Worm (Caenorhabditis elegans) whole organism, L3 larva: ENCODE data around the gene lron-14.

Experiments used
- R02D3.7 ChIP-seq: fragments of 150-350 bp; optimal IDR thresholded peaks from 2 replicates; lab custom pipeline; 2014; ENCODE audit warnings: missing biosample characterization, missing genetic modification characterization
- aly-2 ChIP-seq: fragments of 150-350 bp; optimal IDR thresholded peaks from 2 replicates; lab custom pipeline; 2014; ENCODE audit warnings: missing biosample characterization, missing genetic modification characterization
- ama-1 ChIP-seq: fragments of 150-350 bp; optimal IDR thresholded peaks from 2 replicates; lab custom pipeline; 2018
- ceh-16 ChIP-seq: sonication (generic microtip); optimal IDR thresholded peaks from 2 replicates; lab custom pipeline; 2017; ENCODE audit warnings: missing biosample characterization, missing genetic modification characterization
- ceh-28 ChIP-seq: fragments of 150-350 bp; optimal IDR thresholded peaks from 2 replicates; lab custom pipeline; 2014; ENCODE audit warnings: missing biosample characterization, missing genetic modification reagents, missing genetic modification characterization
- ceh-82 ChIP-seq: fragments of 150-350 bp; optimal IDR thresholded peaks from 2 replicates; lab custom pipeline; 2014; ENCODE audit warnings: missing biosample characterization, missing genetic modification characterization
- egl-27 ChIP-seq: sonication (generic microtip); optimal IDR thresholded peaks from 4 replicates; lab custom pipeline; 2017; ENCODE audit warnings: missing biosample characterization, missing genetic modification reagents, missing genetic modification characterization
- elt-1 ChIP-seq: fragments of 150-350 bp; optimal IDR thresholded peaks from 2 replicates; lab custom pipeline; 2014; ENCODE audit warnings: missing biosample characterization, missing genetic modification characterization
- elt-2 ChIP-seq: sonication (generic microtip); optimal IDR thresholded peaks from 2 replicates; lab custom pipeline; 2016; ENCODE audit warnings: missing genetic modification reagents, mild to moderate bottlenecking, missing genetic modification characterization, missing compliant biosample characterization
- elt-3 ChIP-seq, 3 experiments: fragments of 150-350 bp in 1 of 3; sonication (generic microtip) in 2 of 3; optimal IDR thresholded peaks; 2 replicates in 2 of 3; 4 replicates in 1 of 3; lab custom pipeline; 2014 to 2017; ENCODE audit warnings: missing biosample characterization in 3 of 3, missing genetic modification characterization in 3 of 3
- eor-1 ChIP-seq, 2 experiments: fragments of 150-350 bp; optimal IDR thresholded peaks; 2 replicates each; lab custom pipeline; 2014 to 2018; ENCODE audit warnings: missing biosample characterization in 2 of 2, missing genetic modification characterization in 2 of 2
- fos-1 ChIP-seq: fragments of 150-350 bp; optimal IDR thresholded peaks from 2 replicates; lab custom pipeline; 2014; ENCODE audit warnings: missing biosample characterization, missing genetic modification characterization
- jun-1 ChIP-seq: fragments of 150-350 bp; optimal IDR thresholded peaks from 2 replicates; lab custom pipeline; 2014; ENCODE audit warnings: missing biosample characterization, missing genetic modification reagents, missing genetic modification characterization
- lin-15B ChIP-seq: fragments of 150-350 bp; optimal IDR thresholded peaks from 2 replicates; lab custom pipeline; 2014; ENCODE audit warnings: missing biosample characterization, missing genetic modification characterization
- lin-39 ChIP-seq: fragments of 150-350 bp; optimal IDR thresholded peaks from 2 replicates; lab custom pipeline; 2018; ENCODE audit warnings: missing biosample characterization, missing genetic modification reagents, missing genetic modification characterization
- lsy-12 ChIP-seq: sonication (generic microtip); optimal IDR thresholded peaks from 2 replicates; lab custom pipeline; 2016; ENCODE audit warnings: mild to moderate bottlenecking, missing genetic modification characterization, missing compliant biosample characterization
- mdl-1 ChIP-seq: fragments of 150-350 bp; optimal IDR thresholded peaks from 2 replicates; lab custom pipeline; 2014; ENCODE audit warnings: missing biosample characterization, missing genetic modification characterization
- mml-1 ChIP-seq: fragments of 150-350 bp; sonication (generic microtip); optimal IDR thresholded peaks from 3 replicates; lab custom pipeline; 2014; ENCODE audit warnings: missing biosample characterization, missing genetic modification characterization
- nfya-1 ChIP-seq: sonication (generic microtip); optimal IDR thresholded peaks from 2 replicates; lab custom pipeline; 2017; ENCODE audit warnings: missing genetic modification characterization, mild to moderate bottlenecking, missing compliant biosample characterization, antibody characterized with exemption, moderate library complexity; ENCODE audit not compliant: insufficient read depth
- nhr-11 ChIP-seq: fragments of 150-350 bp; optimal IDR thresholded peaks from 2 replicates; lab custom pipeline; 2014; ENCODE audit warnings: missing biosample characterization, missing genetic modification characterization
- nhr-12 ChIP-seq: fragments of 150-350 bp; optimal IDR thresholded peaks from 2 replicates; lab custom pipeline; 2014; ENCODE audit warnings: missing biosample characterization, missing genetic modification characterization
- nhr-23 ChIP-seq: fragments of 150-350 bp; optimal IDR thresholded peaks from 2 replicates; lab custom pipeline; 2014; ENCODE audit warnings: missing biosample characterization, missing genetic modification reagents, missing genetic modification characterization
- nhr-237 ChIP-seq: fragments of 150-350 bp; optimal IDR thresholded peaks from 2 replicates; lab custom pipeline; 2014; ENCODE audit warnings: missing biosample characterization, missing genetic modification characterization
- nhr-25 ChIP-seq: sonication (generic microtip); optimal IDR thresholded peaks from 2 replicates; lab custom pipeline; 2017; ENCODE audit warnings: missing biosample characterization, missing genetic modification characterization
- nhr-28 ChIP-seq: fragments of 150-350 bp; optimal IDR thresholded peaks from 2 replicates; lab custom pipeline; 2014; ENCODE audit warnings: missing biosample characterization, missing genetic modification characterization
- nhr-43 ChIP-seq: sonication (generic microtip); optimal IDR thresholded peaks from 2 replicates; lab custom pipeline; 2016; ENCODE audit warnings: mild to moderate bottlenecking, missing genetic modification characterization, missing compliant biosample characterization; ENCODE audit not compliant: poor library complexity, severe bottlenecking
- nhr-67 ChIP-seq: fragments of 150-350 bp; optimal IDR thresholded peaks from 2 replicates; lab custom pipeline; 2014; ENCODE audit warnings: missing biosample characterization, missing genetic modification characterization
- nhr-77 ChIP-seq: fragments of 150-350 bp; optimal IDR thresholded peaks from 2 replicates; lab custom pipeline; 2014; ENCODE audit warnings: missing biosample characterization, missing genetic modification characterization
- pha-4 ChIP-seq: fragments of 150-350 bp; optimal IDR thresholded peaks from 2 replicates; lab custom pipeline; 2014; ENCODE audit warnings: missing biosample characterization, missing genetic modification reagents, missing genetic modification characterization
- pqm-1 ChIP-seq: fragments of 150-350 bp; optimal IDR thresholded peaks from 2 replicates; lab custom pipeline; 2017; ENCODE audit warnings: missing biosample characterization, missing genetic modification characterization, inconsistent platforms
- sea-2 ChIP-seq: fragments of 150-350 bp; sonication (generic microtip); optimal IDR thresholded peaks from 4 replicates; lab custom pipeline; 2014; ENCODE audit warnings: missing biosample characterization, missing genetic modification reagents, missing genetic modification characterization
- skn-1 ChIP-seq: fragments of 150-350 bp; optimal IDR thresholded peaks from 2 replicates; lab custom pipeline; 2014; ENCODE audit warnings: missing biosample characterization, missing genetic modification characterization
- snpc-4 ChIP-seq: fragments of 150-350 bp; optimal IDR thresholded peaks from 2 replicates; lab custom pipeline; 2014; ENCODE audit warnings: missing biosample characterization, missing genetic modification characterization
- tbx-2 ChIP-seq: sonication (generic microtip); optimal IDR thresholded peaks from 2 replicates; lab custom pipeline; 2016; ENCODE audit warnings: mild to moderate bottlenecking, missing genetic modification characterization, missing compliant biosample characterization
- unc-39 ChIP-seq: sonication (generic microtip); optimal IDR thresholded peaks from 4 replicates; lab custom pipeline; 2017; ENCODE audit warnings: missing biosample characterization, missing genetic modification characterization
- unc-62 ChIP-seq: fragments of 150-350 bp; sonication (generic microtip); optimal IDR thresholded peaks from 4 replicates; lab custom pipeline; 2014; ENCODE audit warnings: missing biosample characterization, missing genetic modification reagents, missing genetic modification characterization
- zag-1 ChIP-seq: fragments of 150-350 bp; optimal IDR thresholded peaks from 2 replicates; lab custom pipeline; 2014; ENCODE audit warnings: missing biosample characterization, missing genetic modification characterization
- ztf-11 ChIP-seq: fragments of 150-350 bp; optimal IDR thresholded peaks from 2 replicates; lab custom pipeline; 2014; ENCODE audit warnings: missing biosample characterization, missing genetic modification characterization
- ztf-4 ChIP-seq: fragments of 150-350 bp; optimal IDR thresholded peaks from 2 replicates; lab custom pipeline; 2014; ENCODE audit warnings: missing biosample characterization, missing genetic modification characterization

Gene lron-14

DNA sequence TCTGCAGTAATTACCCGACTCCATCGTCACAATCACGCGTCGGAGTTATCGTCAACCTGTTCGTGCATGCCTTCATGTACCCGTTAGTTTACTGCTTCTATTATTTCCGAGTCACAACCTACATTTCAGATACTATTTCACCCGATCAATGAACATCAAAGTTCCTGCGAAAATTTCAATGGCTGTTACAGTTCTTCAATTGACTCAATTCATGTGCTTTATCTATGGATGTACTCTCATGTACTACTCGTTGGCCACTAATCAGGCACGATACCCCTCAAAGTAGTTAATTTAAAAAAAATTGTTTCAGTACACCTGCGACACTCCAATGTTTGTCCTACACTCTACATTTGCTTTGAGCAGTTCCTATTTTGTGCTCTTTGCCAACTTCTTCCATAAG lies 35.6 kb downstream of the lron-14 start:
- TF ChIP-seq ama-1 (lab: Kevin White, UChicago) (peak; percentile 45), pqm-1 (no peak), R02D3.7 (tag; lab: Kevin White, UChicago) (no peak), lsy-12 (peak; percentile 44), nhr-25 (tag; lab: Kevin White, UChicago) (peak; percentile 39), tbx-2 (no peak), nhr-23 (tag; lab: Kevin White, UChicago) (peak; percentile 8), nhr-43 (tag; lab: Kevin White, UChicago) (peak; percentile 7), jun-1 (tag; lab: Kevin White, UChicago) (no peak), sea-2 (no peak), ceh-16 (tag; lab: Kevin White, UChicago) (no peak)

DNA sequence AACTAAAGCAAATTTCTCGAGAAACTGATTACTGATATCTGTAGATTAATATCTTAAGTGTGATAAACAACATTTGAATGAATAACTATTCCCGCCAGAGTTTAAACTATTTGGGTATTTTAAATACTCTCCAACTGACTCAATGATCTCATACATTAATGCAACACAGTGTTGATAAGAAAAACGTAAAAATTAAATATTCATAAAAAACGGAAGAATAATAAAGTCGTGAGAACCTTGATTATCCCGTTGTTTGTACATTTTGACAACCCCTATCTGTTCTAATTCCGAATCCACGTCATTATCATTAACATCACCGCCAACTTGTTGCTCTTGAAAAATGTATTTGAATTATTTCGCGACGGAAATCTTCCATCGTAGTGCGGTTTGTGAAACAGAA lies 36.8 kb downstream of the lron-14 start, which contains the start of gene elo-7:
TSS of gene elo-7 (plus strand) at position 301 of the 400 bp plus-strand sequence.
- TF ChIP-seq nhr-28 (tag; lab: Kevin White, UChicago) (no peak), nhr-23 (tag; lab: Kevin White, UChicago) (no peak), ama-1 (lab: Kevin White, UChicago) (no peak), nhr-12 (tag; lab: Kevin White, UChicago) (no peak), mml-1 (no peak)

DNA sequence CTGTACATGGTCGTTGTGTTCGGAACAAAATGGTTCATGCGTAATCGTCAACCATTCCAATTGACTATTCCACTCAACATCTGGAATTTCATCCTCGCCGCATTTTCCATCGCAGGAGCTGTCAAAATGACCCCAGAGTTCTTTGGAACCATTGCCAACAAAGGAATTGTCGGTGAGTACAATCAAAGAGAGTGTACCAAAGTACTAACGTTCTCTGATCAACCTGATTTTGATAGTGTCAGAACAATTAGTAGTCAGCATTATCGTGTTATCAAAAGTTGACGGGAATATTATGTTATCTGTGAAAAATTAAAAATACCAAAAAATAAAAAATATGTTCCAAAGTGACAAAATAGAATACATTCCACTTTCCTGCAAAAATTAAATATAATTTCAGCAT lies 39.4 kb downstream of the lron-14 start:
- TF ChIP-seq pha-4 (tag; lab: Kevin White, UChicago) (peak; percentile 48), snpc-4 (tag; lab: Kevin White, UChicago) (no peak), eor-1 (tag; optimal IDR thresholded peaks at IDR 0.05; lab: Kevin White, UChicago) (no peak), egl-27 (tag; lab: Kevin White, UChicago) (no peak), mdl-1 (tag; lab: Kevin White, UChicago) (no peak), zag-1 (tag; lab: Kevin White, UChicago) (no peak), pqm-1 (peak; percentile 88), R02D3.7 (tag; lab: Kevin White, UChicago) (no peak), ceh-82 (no peak), aly-2 (no peak), ztf-4 (tag; lab: Kevin White, UChicago) (no peak), elt-2 (tag; lab: Kevin White, UChicago) (peak; percentile 85), skn-1 (tag; lab: Kevin White, UChicago) (peak; percentile 7)
- TF ChIP-seq, all 47 proteins: peak for 4

DNA sequence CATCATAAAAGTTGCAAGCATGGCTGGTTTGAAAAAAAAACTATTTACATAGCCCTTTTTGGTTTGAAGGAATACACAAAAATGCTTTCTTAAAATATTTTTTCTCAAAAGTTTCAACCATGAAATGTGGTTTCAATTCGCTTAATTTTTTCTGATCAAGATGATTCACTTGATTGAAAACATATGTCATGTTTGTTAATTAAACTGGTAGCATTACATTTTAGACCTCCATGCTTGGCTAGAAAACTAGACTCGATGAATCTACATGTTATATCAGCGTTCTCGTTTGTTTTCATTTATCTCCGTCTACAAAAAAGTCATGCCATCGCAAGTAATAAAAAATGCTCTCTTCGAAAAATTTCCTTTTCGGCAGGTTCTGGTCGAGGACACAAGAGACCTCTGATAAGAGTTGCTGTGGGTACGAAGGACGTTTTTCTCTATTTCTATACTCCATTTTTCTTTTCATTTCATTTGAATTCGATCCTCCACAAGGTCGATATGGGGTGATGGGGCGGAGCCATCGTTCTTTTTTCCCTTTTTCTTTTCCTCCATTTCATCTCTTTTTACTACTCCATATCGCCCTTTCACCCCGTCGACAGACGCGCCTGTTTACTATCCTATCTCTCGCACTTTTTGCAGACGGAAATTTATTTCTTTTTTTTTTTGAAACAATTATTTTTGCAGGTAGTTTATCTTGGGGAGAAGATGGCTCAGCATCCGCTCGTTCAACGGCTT lies 40.6 kb downstream of the lron-14 start, which contains the start of gene elo-1:
TSS of gene elo-1 (plus strand) at position 685 of the 735 bp plus-strand sequence.
- peak; percentile 27 for TF ChIP-seq pha-4 (tag; lab: Kevin White, UChicago)
- TF ChIP-seq nhr-237 (tag; lab: Kevin White, UChicago), result no peak
- TF ChIP-seq nhr-77 (tag; lab: Kevin White, UChicago), result no peak
- no peak for TF ChIP-seq tbx-2
- no peak for TF ChIP-seq nhr-25 (tag; lab: Kevin White, UChicago)
- peak; percentile 53 for TF ChIP-seq jun-1 (tag; lab: Kevin White, UChicago)
- TF ChIP-seq nhr-12 (tag; lab: Kevin White, UChicago), result no peak
- peak; percentile 19 for TF ChIP-seq fos-1 (tag; lab: Kevin White, UChicago)
- TF ChIP-seq elt-2 (tag; lab: Kevin White, UChicago), result peak; percentile 95
- TF ChIP-seq lsy-12, result no peak
- no peak for TF ChIP-seq lin-39
- TF ChIP-seq nhr-67 (tag; lab: Kevin White, UChicago), result no peak
- peak; percentile 30 for TF ChIP-seq egl-27 (tag; lab: Kevin White, UChicago)
- no peak for TF ChIP-seq nhr-43 (tag; lab: Kevin White, UChicago)
- peak; percentile 29 for TF ChIP-seq nfya-1 (tag; lab: Kevin White, UChicago)
- TF ChIP-seq unc-62 (GFP tag; lab: Kevin White, UChicago), result no peak
- TF ChIP-seq pqm-1, result peak; percentile 82
- no peak for TF ChIP-seq elt-3 (tag; optimal IDR thresholded peaks at IDR 0.05; lab: Kevin White, UChicago)
- TF ChIP-seq eor-1 (tag; optimal IDR thresholded peaks at IDR 0.05; lab: Kevin White, UChicago), result no peak
- no peak for TF ChIP-seq elt-1
- TF ChIP-seq ztf-4 (tag; lab: Kevin White, UChicago), result no peak
- TF ChIP-seq unc-39 (tag; lab: Kevin White, UChicago), result no peak
- no peak for TF ChIP-seq ama-1 (lab: Kevin White, UChicago)
- TF ChIP-seq ztf-11 (tag; lab: Kevin White, UChicago), result no peak
- no peak for TF ChIP-seq R02D3.7 (tag; lab: Kevin White, UChicago)
- no peak for TF ChIP-seq ceh-28 (tag; lab: Kevin White, UChicago)
- no peak for TF ChIP-seq nhr-28 (tag; lab: Kevin White, UChicago)
- TF ChIP-seq nhr-11 (tag; lab: Kevin White, UChicago), result no peak
- TF ChIP-seq lin-15B, result no peak
- TF ChIP-seq zag-1 (tag; lab: Kevin White, UChicago), result no peak
